Worm (Caenorhabditis elegans) whole organism, mixed stage, embryonic: ENCODE measurements around the gene F18E3.13.

Experiments
- M03D4.4 ChIP-seq: sonication (generic microtip); optimal IDR thresholded peaks from 2 replicates; lab custom pipeline; 2017; ENCODE audit warnings: mild to moderate bottlenecking, missing genetic modification characterization, missing compliant biosample characterization
- bed-3 ChIP-seq: fragments of 200-800 bp; sonication (Bioruptor generic); optimal IDR thresholded peaks from 3 replicates; lab custom pipeline; 2018; ENCODE audit warnings: mild to moderate bottlenecking, missing genetic modification characterization, moderate library complexity, missing compliant biosample characterization
- blmp-1 ChIP-seq: fragments of 150-350 bp; optimal IDR thresholded peaks from 2 replicates; lab custom pipeline; 2014; ENCODE audit warnings: missing biosample characterization, missing genetic modification characterization
- ceh-39 ChIP-seq: fragments of 150-350 bp; optimal IDR thresholded peaks from 2 replicates; lab custom pipeline; 2014; ENCODE audit warnings: missing biosample characterization, missing genetic modification characterization
- ceh-43 ChIP-seq: fragments of 200-800 bp; sonication (Bioruptor generic); optimal IDR thresholded peaks from 2 replicates; lab custom pipeline; 2018; ENCODE audit warnings: mild to moderate bottlenecking, missing genetic modification characterization, moderate library complexity, missing compliant biosample characterization
- ceh-83 ChIP-seq: fragments of 200-800 bp; sonication (Bioruptor generic); optimal IDR thresholded peaks from 2 replicates; lab custom pipeline; 2018; ENCODE audit warnings: mild to moderate bottlenecking, missing genetic modification characterization, missing compliant biosample characterization
- ces-1 ChIP-seq: fragments of 150-350 bp; optimal IDR thresholded peaks from 2 replicates; lab custom pipeline; 2014; ENCODE audit warnings: missing biosample characterization, missing genetic modification reagents, missing genetic modification characterization
- cnd-1 ChIP-seq: fragments of 200-800 bp; sonication (Bioruptor generic); optimal IDR thresholded peaks from 2 replicates; lab custom pipeline; 2018; ENCODE audit warnings: mild to moderate bottlenecking, missing genetic modification characterization, missing compliant biosample characterization
- drap-1 ChIP-seq: fragments of 200-800 bp; sonication (Bioruptor generic); optimal IDR thresholded peaks from 3 replicates; lab custom pipeline; 2018; ENCODE audit warnings: mild to moderate bottlenecking, missing genetic modification characterization, missing compliant biosample characterization
- elt-1 ChIP-seq: sonication (generic microtip); optimal IDR thresholded peaks from 2 replicates; lab custom pipeline; 2017; ENCODE audit warnings: missing genetic modification characterization, mild to moderate bottlenecking, missing compliant biosample characterization, antibody characterized with exemption, moderate library complexity, borderline replicate concordance; ENCODE audit not compliant: insufficient read depth
- ham-2 ChIP-seq: fragments of 200-800 bp; sonication (Bioruptor generic); optimal IDR thresholded peaks from 2 replicates; lab custom pipeline; 2018; ENCODE audit warnings: mild to moderate bottlenecking, missing genetic modification characterization, missing compliant biosample characterization
- hlh-1 ChIP-seq: fragments of 150-350 bp; optimal IDR thresholded peaks from 2 replicates; lab custom pipeline; 2014; ENCODE audit warnings: missing biosample characterization, missing genetic modification reagents, missing genetic modification characterization
- lin-13 ChIP-seq: fragments of 150-350 bp; optimal IDR thresholded peaks from 2 replicates; lab custom pipeline; 2014; ENCODE audit warnings: missing biosample characterization, missing genetic modification characterization
- lin-32 ChIP-seq: fragments of 200-800 bp; sonication (Bioruptor generic); optimal IDR thresholded peaks from 2 replicates; lab custom pipeline; 2018; ENCODE audit warnings: mild to moderate bottlenecking, missing genetic modification characterization, missing compliant biosample characterization
- lsy-2 ChIP-seq: fragments of 150-350 bp; optimal IDR thresholded peaks from 2 replicates; lab custom pipeline; 2014; ENCODE audit warnings: missing biosample characterization, missing genetic modification characterization
- mab-5 ChIP-seq: fragments of 150-350 bp; optimal IDR thresholded peaks from 2 replicates; lab custom pipeline; 2014; ENCODE audit warnings: missing biosample characterization, missing genetic modification characterization
- mep-1 ChIP-seq: fragments of 150-350 bp; optimal IDR thresholded peaks from 2 replicates; lab custom pipeline; 2017; ENCODE audit warnings: missing biosample characterization, missing genetic modification reagents, missing genetic modification characterization, inconsistent platforms
- mls-2 ChIP-seq: sonication (generic microtip); optimal IDR thresholded peaks from 2 replicates; lab custom pipeline; 2016; ENCODE audit warnings: mild to moderate bottlenecking, missing genetic modification characterization, moderate library complexity, missing compliant biosample characterization
- nhr-12 ChIP-seq: fragments of 150-350 bp; optimal IDR thresholded peaks from 2 replicates; lab custom pipeline; 2014; ENCODE audit warnings: missing biosample characterization, missing genetic modification characterization
- nhr-2 ChIP-seq: fragments of 150-350 bp; optimal IDR thresholded peaks from 2 replicates; lab custom pipeline; 2014; ENCODE audit warnings: missing biosample characterization, missing genetic modification characterization
- nhr-237 ChIP-seq: fragments of 150-350 bp; optimal IDR thresholded peaks from 2 replicates; lab custom pipeline; 2014; ENCODE audit warnings: missing biosample characterization, missing genetic modification characterization
- nhr-28 ChIP-seq: fragments of 150-350 bp; optimal IDR thresholded peaks from 2 replicates; lab custom pipeline; 2014; ENCODE audit warnings: missing biosample characterization, missing genetic modification characterization
- pha-4 ChIP-seq: fragments of 150-350 bp; optimal IDR thresholded peaks from 2 replicates; lab custom pipeline; 2018; ENCODE audit warnings: missing biosample characterization, missing genetic modification reagents, missing genetic modification characterization
- snpc-4 ChIP-seq: fragments of 150-350 bp; optimal IDR thresholded peaks from 2 replicates; lab custom pipeline; 2014; ENCODE audit warnings: missing biosample characterization, missing genetic modification characterization
- sptf-1 ChIP-seq: sonication (generic microtip); optimal IDR thresholded peaks from 2 replicates; lab custom pipeline; 2017; ENCODE audit warnings: mild to moderate bottlenecking, missing genetic modification characterization, moderate library complexity, missing compliant biosample characterization
- tbx-8 ChIP-seq: fragments of 200-800 bp; sonication (Bioruptor generic); optimal IDR thresholded peaks from 2 replicates; lab custom pipeline; 2018; ENCODE audit warnings: mild to moderate bottlenecking, missing genetic modification characterization, moderate library complexity, missing compliant biosample characterization
- unc-120 ChIP-seq: sonication (generic microtip); optimal IDR thresholded peaks from 2 replicates; lab custom pipeline; 2017; ENCODE audit warnings: missing genetic modification characterization, missing compliant biosample characterization; ENCODE audit not compliant: poor library complexity, severe bottlenecking
- unc-39 ChIP-seq: fragments of 150-350 bp; optimal IDR thresholded peaks from 2 replicates; lab custom pipeline; 2014; ENCODE audit warnings: missing biosample characterization, missing genetic modification characterization
- unc-62 ChIP-seq: fragments of 150-350 bp; optimal IDR thresholded peaks from 2 replicates; lab custom pipeline; 2014; ENCODE audit warnings: missing biosample characterization, missing genetic modification reagents, missing genetic modification characterization
- zip-8 ChIP-seq: fragments of 150-350 bp; optimal IDR thresholded peaks from 2 replicates; lab custom pipeline; 2014; ENCODE audit warnings: missing biosample characterization, missing genetic modification characterization
- ztf-11 ChIP-seq: fragments of 150-350 bp; optimal IDR thresholded peaks from 2 replicates; lab custom pipeline; 2014; ENCODE audit warnings: missing biosample characterization, missing genetic modification characterization

The F18E3.13 gene

DNA sequence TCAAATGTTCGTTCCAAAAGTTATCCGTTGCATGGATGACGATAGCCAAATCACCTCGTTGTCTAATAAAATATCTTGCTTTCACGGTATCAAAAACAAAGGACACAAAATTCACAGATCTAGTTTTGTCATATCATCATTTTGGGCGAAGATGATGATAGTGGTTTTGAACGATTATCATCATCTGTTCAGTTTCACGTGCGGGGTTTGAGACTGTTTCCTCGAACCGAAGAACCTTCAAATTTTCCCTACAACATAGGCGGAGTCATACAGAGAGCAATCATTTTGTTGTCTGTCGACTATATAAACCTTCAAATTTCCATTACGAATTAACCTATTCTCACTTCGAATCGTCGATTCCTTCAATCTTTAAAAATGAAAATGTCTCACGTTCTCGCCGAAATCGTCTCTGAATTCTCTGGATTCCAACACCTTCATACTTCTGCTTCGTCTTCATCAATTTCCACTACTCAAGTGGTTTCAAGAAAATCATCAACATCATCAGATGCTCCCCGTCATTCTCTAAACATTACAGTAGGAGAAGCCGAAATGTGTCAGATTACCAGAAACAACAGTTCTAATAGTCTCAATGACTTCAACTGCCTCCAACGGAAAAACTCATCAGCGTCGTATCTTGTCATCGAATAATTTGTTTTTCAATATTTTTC lies 2.7 kb upstream of the F18E3.13 start, which contains the start of gene F18E3.11:
F18E3.11 (plus strand) TSS at position 376 of the 668 bp plus-strand sequence.
- no peak for TF ChIP-seq sptf-1 (tag; lab: Kevin White, UChicago)
- no peak for TF ChIP-seq mls-2 (tag; lab: Kevin White, UChicago)
- no peak for TF ChIP-seq pha-4
- no peak for TF ChIP-seq tbx-8 (GFP tag; lab: Kevin White, UChicago)
- TF ChIP-seq hlh-1: no peak
- TF ChIP-seq snpc-4 (tag; lab: Kevin White, UChicago): no peak
- TF ChIP-seq ztf-11 (tag; lab: Kevin White, UChicago): no peak
- TF ChIP-seq mab-5 (tag; lab: Kevin White, UChicago): no peak
- TF ChIP-seq zip-8 (tag; lab: Kevin White, UChicago): no peak
- TF ChIP-seq bed-3 (GFP tag; lab: Kevin White, UChicago): no peak
- no peak for TF ChIP-seq ham-2 (GFP tag; lab: Kevin White, UChicago)
- TF ChIP-seq elt-1 (tag; lab: Kevin White, UChicago): no peak
- TF ChIP-seq lin-32: no peak
- no peak for TF ChIP-seq mep-1 (tag; lab: Kevin White, UChicago)
- no peak for TF ChIP-seq lsy-2 (tag; lab: Kevin White, UChicago)
- TF ChIP-seq ceh-39 (tag; lab: Kevin White, UChicago): no peak
- TF ChIP-seq ceh-83 (GFP tag; lab: Kevin White, UChicago): no peak
- TF ChIP-seq unc-120 (tag; lab: Kevin White, UChicago): no peak
- no peak for TF ChIP-seq drap-1

DNA sequence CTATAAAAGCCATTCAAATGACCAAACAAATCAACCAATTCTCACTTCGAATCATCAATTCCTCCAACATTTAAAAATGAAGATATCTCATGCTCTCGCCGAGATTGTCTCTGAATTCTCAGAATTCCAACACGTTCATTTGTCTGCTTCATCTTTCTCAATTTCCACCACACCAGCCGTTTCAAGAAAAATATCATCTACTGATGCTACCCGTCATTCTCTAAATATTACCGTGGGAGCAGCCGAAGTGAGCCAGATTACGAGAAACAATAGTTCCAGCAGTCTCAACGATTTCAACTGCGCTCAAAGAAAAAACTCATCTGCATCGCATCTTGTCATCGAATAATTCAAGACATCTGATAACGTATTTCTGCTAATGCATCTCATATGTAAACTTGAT lies 1.1 kb upstream of the F18E3.13 start, which contains the start of gene F18E3.12:
F18E3.12 (plus strand) TSS at position 77 of the 400 bp plus-strand sequence.
- TF ChIP-seq nhr-2 (tag; lab: Kevin White, UChicago) (no peak), ztf-11 (tag; lab: Kevin White, UChicago) (no peak), tbx-8 (GFP tag; lab: Kevin White, UChicago) (no peak), mls-2 (tag; lab: Kevin White, UChicago) (no peak), snpc-4 (tag; lab: Kevin White, UChicago) (no peak), unc-39 (no peak), drap-1 (no peak), lin-32 (no peak), ces-1 (GFP tag; lab: Kevin White, UChicago) (no peak), nhr-28 (tag; lab: Kevin White, UChicago) (no peak), zip-8 (tag; lab: Kevin White, UChicago) (no peak), ham-2 (GFP tag; lab: Kevin White, UChicago) (no peak), lsy-2 (tag; lab: Kevin White, UChicago) (no peak), unc-62 (GFP tag; lab: Kevin White, UChicago) (no peak), blmp-1 (tag; lab: Kevin White, UChicago) (no peak), ceh-43 (GFP tag; lab: Kevin White, UChicago) (no peak), elt-1 (tag; lab: Kevin White, UChicago) (no peak), M03D4.4 (tag; lab: Kevin White, UChicago) (no peak), lin-13 (tag; lab: Kevin White, UChicago) (no peak)

DNA sequence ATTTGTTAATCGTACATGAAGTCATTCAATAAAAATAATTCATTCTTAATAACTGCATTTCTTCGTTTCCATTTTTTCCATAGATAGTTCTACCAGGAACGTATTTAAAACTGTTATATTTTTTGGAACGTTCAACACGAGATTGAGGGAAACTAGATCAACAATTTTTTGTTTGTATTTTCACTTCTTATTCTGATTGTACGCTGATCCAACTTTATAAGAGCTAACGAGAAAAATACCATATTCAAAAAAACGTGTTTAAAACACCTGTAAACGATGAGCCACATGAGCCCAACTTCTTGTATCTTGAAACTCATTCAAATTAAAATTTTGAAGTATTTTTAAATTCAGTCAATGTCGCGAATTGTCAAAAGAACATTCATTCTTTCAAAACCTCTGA lies 605 bp downstream of the F18E3.13 start:
- TF ChIP-seq cnd-1 (tag; lab: Kevin White, UChicago): no peak
- no peak for TF ChIP-seq nhr-237
- no peak for TF ChIP-seq tbx-8 (GFP tag; lab: Kevin White, UChicago)
- TF ChIP-seq nhr-28 (tag; lab: Kevin White, UChicago): no peak
- no peak for TF ChIP-seq nhr-12 (tag; lab: Kevin White, UChicago)
- no peak for TF ChIP-seq lsy-2 (tag; lab: Kevin White, UChicago)
- no peak for TF ChIP-seq ceh-39 (tag; lab: Kevin White, UChicago)
- no peak for TF ChIP-seq ceh-43 (GFP tag; lab: Kevin White, UChicago)

DNA sequence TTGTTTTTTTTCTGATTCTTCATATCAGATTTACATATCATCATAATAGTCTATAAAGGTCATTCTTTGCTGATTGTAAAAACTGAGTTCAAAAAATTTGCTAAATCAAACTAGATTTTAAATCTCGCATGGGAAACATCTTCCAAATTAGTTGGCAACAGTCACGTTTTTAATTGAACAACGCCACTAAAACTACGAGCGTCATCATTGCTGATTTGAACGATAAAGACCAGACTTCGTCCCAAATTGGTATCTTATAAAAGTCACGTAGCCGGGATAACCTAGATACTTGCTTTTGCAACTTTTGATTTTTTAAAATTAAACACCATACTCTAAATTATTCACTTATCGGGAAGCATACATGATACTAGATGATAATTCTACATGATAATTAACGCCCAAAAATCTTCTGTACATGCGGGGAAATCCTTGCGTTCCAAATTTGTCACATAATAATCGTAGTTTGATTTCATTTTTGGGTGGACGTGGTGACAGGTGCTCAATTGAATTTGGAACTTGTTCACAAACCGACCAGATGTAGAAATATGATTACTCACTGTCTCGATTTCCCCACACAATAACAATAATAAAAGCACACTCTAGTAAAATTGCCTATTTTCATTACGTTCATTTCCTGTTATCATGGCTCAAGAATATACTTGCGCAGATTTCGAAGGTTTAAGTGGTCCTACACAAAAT lies 1.2 kb downstream of the F18E3.13 start, which contains the start of gene srw-67:
srw-67 (plus strand) TSS at position 643 of the 699 bp plus-strand sequence.
- TF ChIP-seq mab-5 (tag; lab: Kevin White, UChicago) (no peak), nhr-2 (tag; lab: Kevin White, UChicago) (no peak), nhr-28 (tag; lab: Kevin White, UChicago) (no peak), ztf-11 (tag; lab: Kevin White, UChicago) (no peak), ceh-39 (tag; lab: Kevin White, UChicago) (no peak), unc-120 (tag; lab: Kevin White, UChicago) (no peak), unc-39 (no peak), sptf-1 (tag; lab: Kevin White, UChicago) (no peak), blmp-1 (tag; lab: Kevin White, UChicago) (no peak), nhr-237 (no peak)
